Fruit fly (Drosophila melanogaster) whole organism, embryonic: ENCODE results near the gene CG31898.

Source experiments
- Atf-2 ChIP-seq: fragments of 200-800 bp; sonication (Bioruptor generic); optimal IDR thresholded peaks from 2 replicates; lab custom pipeline; 2016; ENCODE audit warnings: missing biosample characterization, missing genetic modification characterization
- BEAF-32 ChIP-seq: fragments of 200-800 bp; sonication (Bioruptor generic); optimal IDR thresholded peaks from 3 replicates; lab custom pipeline; 2017; ENCODE audit warnings: missing biosample characterization, missing genetic modification characterization, mild to moderate bottlenecking, moderate library complexity, missing genetic modification reagents
- Bteb2 ChIP-seq: fragments of 200-800 bp; sonication (Bioruptor generic); optimal IDR thresholded peaks from 2 replicates; lab custom pipeline; 2016; ENCODE audit warnings: missing biosample characterization, missing genetic modification characterization
- CG10267 ChIP-seq: fragments of 200-800 bp; sonication (Bioruptor generic); optimal IDR thresholded peaks from 2 replicates; lab custom pipeline; 2018; ENCODE audit warnings: missing biosample characterization, mild to moderate bottlenecking, missing genetic modification characterization, moderate library complexity
- CG11247 ChIP-seq: fragments of 200-800 bp; sonication (Bioruptor generic); IDR thresholded peaks from 2 replicates; pipeline ENCODE4 v1.3.6; 2022; ENCODE audit warnings: missing biosample characterization, missing genetic modification characterization
- CG11398 ChIP-seq: fragments of 200-800 bp; sonication (Bioruptor generic); optimal IDR thresholded peaks from 2 replicates; lab custom pipeline; 2016; ENCODE audit warnings: missing biosample characterization, missing genetic modification characterization
- CG11456 ChIP-seq: fragments of 200-800 bp; sonication (Bioruptor generic); IDR thresholded peaks from 3 replicates; pipeline ENCODE4 v1.3.6; 2022; ENCODE audit warnings: missing biosample characterization, missing genetic modification characterization
- CG12391 ChIP-seq: fragments of 200-800 bp; sonication (Bioruptor generic); optimal IDR thresholded peaks from 3 replicates; lab custom pipeline; 2018; ENCODE audit warnings: missing biosample characterization, mild to moderate bottlenecking, missing genetic modification characterization, moderate library complexity
- CG13287 ChIP-seq: fragments of 200-800 bp; sonication (Bioruptor generic); IDR thresholded peaks from 2 replicates; pipeline ENCODE4 v1.3.6; 2022; ENCODE audit warnings: missing biosample characterization, missing genetic modification characterization; ENCODE audit not compliant: partially characterized antibody
- CG14667 ChIP-seq: fragments of 200-800 bp; sonication (Bioruptor generic); IDR thresholded peaks from 2 replicates; pipeline ENCODE4 v1.3.6; 2022; ENCODE audit warnings: missing biosample characterization, missing genetic modification characterization
- CG17361 ChIP-seq: fragments of 200-800 bp; sonication (Bioruptor generic); IDR thresholded peaks from 3 replicates; pipeline ENCODE4 v1.3.6; 2022; ENCODE audit warnings: missing biosample characterization, missing genetic modification characterization
- CG17829 ChIP-seq: fragments of 200-800 bp; optimal IDR thresholded peaks from 2 replicates; lab custom pipeline; 2019; ENCODE audit warnings: missing biosample characterization, mild to moderate bottlenecking, missing genetic modification characterization, moderate library complexity
- CG18476 ChIP-seq: fragments of 200-800 bp; sonication (Bioruptor generic); optimal IDR thresholded peaks from 2 replicates; lab custom pipeline; 2016; ENCODE audit warnings: missing biosample characterization, mild to moderate bottlenecking, missing genetic modification characterization
- CG2199 ChIP-seq: fragments of 200-800 bp; sonication (Bioruptor generic); IDR thresholded peaks from 3 replicates; pipeline ENCODE4 v1.3.6; 2022; ENCODE audit warnings: missing biosample characterization, missing genetic modification characterization
- CG31365 ChIP-seq: fragments of 200-800 bp; sonication (Bioruptor generic); optimal IDR thresholded peaks from 2 replicates; lab custom pipeline; 2018; ENCODE audit warnings: missing biosample characterization, mild to moderate bottlenecking, missing genetic modification characterization
- CG3847 ChIP-seq: fragments of 200-800 bp; sonication (Bioruptor generic); IDR thresholded peaks from 2 replicates; pipeline ENCODE4 v1.3.6; 2022; ENCODE audit warnings: missing biosample characterization, missing genetic modification characterization
- CG3995 ChIP-seq: fragments of 200-800 bp; sonication (Bioruptor generic); optimal IDR thresholded peaks from 3 replicates; lab custom pipeline; 2016; ENCODE audit warnings: missing biosample characterization, missing genetic modification characterization
- CG42726 ChIP-seq: fragments of 200-800 bp; sonication (Bioruptor generic); IDR thresholded peaks from 2 replicates; pipeline ENCODE4 v1.3.6; 2022; ENCODE audit warnings: missing biosample characterization, missing genetic modification characterization; ENCODE audit not compliant: partially characterized antibody
- CG4424 ChIP-seq: fragments of 200-800 bp; sonication (Bioruptor generic); optimal IDR thresholded peaks from 3 replicates; lab custom pipeline; 2016; ENCODE audit warnings: missing biosample characterization, missing genetic modification characterization
- CG6813 ChIP-seq: fragments of 200-800 bp; sonication (Bioruptor generic); optimal IDR thresholded peaks from 2 replicates; lab custom pipeline; 2017; ENCODE audit warnings: missing biosample characterization, missing genetic modification characterization, mild to moderate bottlenecking, moderate library complexity, missing genetic modification reagents
- CG9437 ChIP-seq: fragments of 200-800 bp; sonication (Bioruptor generic); optimal IDR thresholded peaks from 2 replicates; lab custom pipeline; 2018; ENCODE audit warnings: missing biosample characterization, mild to moderate bottlenecking, missing genetic modification characterization
- CG9932 ChIP-seq: fragments of 200-800 bp; sonication (Bioruptor generic); IDR thresholded peaks from 2 replicates; pipeline ENCODE4 v1.3.6; 2022; ENCODE audit warnings: missing biosample characterization, missing genetic modification characterization
- CHES-1-like ChIP-seq: fragments of 200-800 bp; sonication (Bioruptor generic); optimal IDR thresholded peaks from 2 replicates; lab custom pipeline; 2016; ENCODE audit warnings: missing biosample characterization, missing genetic modification characterization
- Drgx ChIP-seq: fragments of 200-800 bp; sonication (Bioruptor generic); IDR thresholded peaks from 2 replicates; pipeline ENCODE4 v1.3.6; 2022; ENCODE audit warnings: missing biosample characterization, missing genetic modification characterization
- Ets97D ChIP-seq: fragments of 200-800 bp; sonication (Bioruptor generic); optimal IDR thresholded peaks from 3 replicates; lab custom pipeline; 2016; ENCODE audit warnings: missing biosample characterization, missing genetic modification characterization
- Gug ChIP-seq: fragments of 200-800 bp; sonication (Bioruptor generic); IDR thresholded peaks from 4 replicates; pipeline ENCODE4 v1.3.6; 2022; ENCODE audit warnings: missing biosample characterization, missing genetic modification characterization
- HLHmδ ChIP-seq: fragments of 200-800 bp; sonication (Bioruptor generic); optimal IDR thresholded peaks from 2 replicates; lab custom pipeline; 2018; ENCODE audit warnings: missing biosample characterization, mild to moderate bottlenecking, missing genetic modification characterization, moderate library complexity
- Hey ChIP-seq: fragments of 200-800 bp; sonication (Bioruptor generic); optimal IDR thresholded peaks from 3 replicates; lab custom pipeline; 2018; ENCODE audit warnings: missing biosample characterization, mild to moderate bottlenecking, missing genetic modification characterization
- Hr3 ChIP-seq: fragments of 200-800 bp; sonication (Bioruptor generic); optimal IDR thresholded peaks from 3 replicates; lab custom pipeline; 2016; ENCODE audit warnings: missing biosample characterization, missing genetic modification characterization
- Pdp1 ChIP-seq, 2 experiments: fragments of 200-800 bp; sonication (Bioruptor generic); optimal IDR thresholded peaks; 3 replicates each; lab custom pipeline; 2016; ENCODE audit warnings: missing biosample characterization in 2 of 2, missing genetic modification characterization in 2 of 2, mild to moderate bottlenecking in 1 of 2, moderate library complexity in 1 of 2
- Six4 ChIP-seq: fragments of 200-800 bp; sonication (Bioruptor generic); optimal IDR thresholded peaks from 2 replicates; lab custom pipeline; 2016; ENCODE audit warnings: missing biosample characterization, missing genetic modification characterization
- TFAM ChIP-seq: fragments of 200-800 bp; sonication (Bioruptor generic); optimal IDR thresholded peaks from 2 replicates; lab custom pipeline; 2017; ENCODE audit warnings: missing biosample characterization, missing genetic modification characterization, inconsistent platforms
- Vsx1 ChIP-seq: fragments of 200-800 bp; sonication (Bioruptor generic); optimal IDR thresholded peaks from 2 replicates; lab custom pipeline; 2017; ENCODE audit warnings: missing biosample characterization, mild to moderate bottlenecking, missing genetic modification characterization, missing genetic modification reagents
- caup ChIP-seq: fragments of 200-800 bp; sonication (Bioruptor generic); optimal IDR thresholded peaks from 3 replicates; lab custom pipeline; 2017; ENCODE audit warnings: missing biosample characterization, mild to moderate bottlenecking, missing genetic modification characterization, moderate library complexity; ENCODE audit not compliant: severe bottlenecking
- crol ChIP-seq: fragments of 200-800 bp; sonication (Bioruptor generic); IDR thresholded peaks from 2 replicates; pipeline ENCODE4 v1.3.6; 2022; ENCODE audit warnings: missing biosample characterization, missing genetic modification characterization
- dati ChIP-seq: fragments of 200-800 bp; sonication (Bioruptor generic); IDR thresholded peaks from 2 replicates; pipeline ENCODE4 v1.3.6; 2022; ENCODE audit warnings: missing biosample characterization, missing genetic modification characterization
- dimm ChIP-seq: fragments of 200-800 bp; sonication (Bioruptor generic); IDR thresholded peaks from 2 replicates; pipeline ENCODE4 v1.3.6; 2022; ENCODE audit warnings: missing biosample characterization, missing genetic modification characterization
- grau ChIP-seq: fragments of 200-800 bp; optimal IDR thresholded peaks from 3 replicates; lab custom pipeline; 2019; ENCODE audit warnings: missing biosample characterization, mild to moderate bottlenecking, missing genetic modification characterization, moderate library complexity
- hbn ChIP-seq: fragments of 200-800 bp; sonication (Bioruptor generic); IDR thresholded peaks from 2 replicates; pipeline ENCODE4 v1.3.6; 2022; ENCODE audit warnings: missing biosample characterization, missing genetic modification characterization; ENCODE audit not compliant: partially characterized antibody
- klu ChIP-seq: fragments of 200-800 bp; sonication (Bioruptor generic); IDR thresholded peaks from 2 replicates; pipeline ENCODE4 v1.3.6; 2022; ENCODE audit warnings: missing biosample characterization, missing genetic modification characterization
- onecut ChIP-seq: fragments of 200-800 bp; sonication (Bioruptor generic); IDR thresholded peaks from 2 replicates; pipeline ENCODE4 v1.3.6; 2022; ENCODE audit warnings: missing biosample characterization, missing genetic modification characterization
- pb ChIP-seq: fragments of 200-800 bp; sonication (Bioruptor generic); optimal IDR thresholded peaks from 3 replicates; lab custom pipeline; 2016; ENCODE audit warnings: missing biosample characterization, missing genetic modification characterization
- pnt ChIP-seq: fragments of 200-800 bp; sonication (Bioruptor generic); optimal IDR thresholded peaks from 3 replicates; lab custom pipeline; 2016; ENCODE audit warnings: missing biosample characterization, missing genetic modification characterization
- slbo ChIP-seq: fragments of 200-800 bp; sonication (Bioruptor generic); IDR thresholded peaks from 2 replicates; pipeline ENCODE4 v1.3.6; 2022; ENCODE audit warnings: missing biosample characterization, missing genetic modification characterization
- sug ChIP-seq: fragments of 200-800 bp; optimal IDR thresholded peaks from 2 replicates; lab custom pipeline; 2019; ENCODE audit warnings: missing biosample characterization, mild to moderate bottlenecking, missing genetic modification characterization, moderate library complexity
- trem ChIP-seq: fragments of 200-800 bp; optimal IDR thresholded peaks from 3 replicates; lab custom pipeline; 2019; ENCODE audit warnings: missing biosample characterization, mild to moderate bottlenecking, missing genetic modification characterization, moderate library complexity
- twi ChIP-seq: fragments of 200-800 bp; optimal IDR thresholded peaks from 2 replicates; lab custom pipeline; 2019; ENCODE audit warnings: missing biosample characterization, mild to moderate bottlenecking, missing genetic modification characterization, moderate library complexity
- zen ChIP-seq: fragments of 200-800 bp; sonication (Bioruptor generic); optimal IDR thresholded peaks from 3 replicates; lab custom pipeline; 2018; ENCODE audit warnings: missing biosample characterization, mild to moderate bottlenecking, missing genetic modification characterization, moderate library complexity

CG31898 gene

dm6 chr2L:8414887-8415883 is 15.0 kb downstream of the CG31898 start, which contains the start of the genes CG13398 and Akap200 (continued):
- TF ChIP-seq CG4424 (GFP tag; lab: Kevin White, UChicago) (peak; percentile 46), CG6813 (GFP tag; lab: Kevin White, UChicago) (no peak), slbo (GFP tag; lab: Robert Waterston, UW) (peak; percentile 41; the same call in 1 of the 2 replicates), Ets97D (GFP tag; lab: Kevin White, UChicago) (peak; percentile 36), hbn (no peak), CHES-1-like (GFP tag; lab: Kevin White, UChicago) (no peak), Gug (no peak), TFAM (GFP tag; lab: Kevin White, UChicago) (no peak), Drgx (GFP tag; lab: Robert Waterston, UW) (no peak; the same call in 1 of the 2 replicates), pb (GFP tag; lab: Kevin White, UChicago) (no peak), grau (tag; lab: Kevin White, UChicago) (peak; percentile 30), Bteb2 (GFP tag; lab: Kevin White, UChicago) (no peak), CG13287 (0 out of 2 replicates have a peak, but pooled peaks have one; percentile 15), CG9437 (GFP tag; lab: Kevin White, UChicago) (peak; percentile 57), CG31365 (no peak), sug (tag; lab: Kevin White, UChicago) (peak; percentile 14), CG12391 (tag; lab: Kevin White, UChicago) (peak; percentile 65), CG14667 (GFP tag; lab: Robert Waterston, UW) (0 out of 2 replicates have a peak, but pooled peaks have one; percentile 11), Pdp1 (GFP tag; optimal IDR thresholded peaks at IDR 0.05; lab: Kevin White, UChicago) (peak in 1 of 2 experiments; percentile 32), CG17829 (peak; percentile 37), CG9932 (GFP tag; lab: Robert Waterston, UW) (peak; percentile 55), CG11456 (peak; percentile 54; the same call in 1 of the 3 replicates), CG17361 (GFP tag; lab: Robert Waterston, UW) (peak; percentile 76), CG42726 (GFP tag; lab: Robert Waterston, UW) (no peak), CG2199 (GFP tag; lab: Robert Waterston, UW) (no peak), pnt (no peak), zen (tag; lab: Kevin White, UChicago) (peak; percentile 19), crol (GFP tag; lab: Robert Waterston, UW) (peak; percentile 90), CG3847 (peak; percentile 66), CG3995 (GFP tag; lab: Kevin White, UChicago) (peak; percentile 75), Hey (tag; lab: Kevin White, UChicago) (no peak), CG11398 (GFP tag; lab: Kevin White, UChicago) (peak; percentile 20), onecut (no peak), CG18476 (GFP tag; lab: Kevin White, UChicago) (peak; percentile 44), Vsx1 (GFP tag; lab: Kevin White, UChicago) (no peak), HLHmδ (GFP tag; lab: Kevin White, UChicago) (peak; percentile 67), Atf-2 (no peak), BEAF-32 (peak; percentile 16), caup (GFP tag; lab: Kevin White, UChicago) (peak; percentile 2), CG11247 (GFP tag; lab: Robert Waterston, UW) (0 out of 2 replicates have a peak, but pooled peaks have one; percentile 10), CG10267 (tag; lab: Kevin White, UChicago) (peak; percentile 47), dimm (GFP tag; lab: Robert Waterston, UW) (no peak), Hr3 (GFP tag; lab: Kevin White, UChicago) (peak; percentile 30), twi (tag; lab: Kevin White, UChicago) (no peak), trem (peak; percentile 98), Six4 (GFP tag; lab: Kevin White, UChicago) (peak; percentile 21), klu (GFP tag; lab: Robert Waterston, UW) (0 out of 2 replicates have a peak, but pooled peaks have one; percentile 23), dati (no peak)
